Worm (Caenorhabditis elegans): ENCODE measurements around the gene R08C7.4.

- TF ChIP-seq cog-1 (tag; optimal IDR thresholded peaks at IDR 0.05) (no peak), flt-1 (GFP tag; IDR thresholded peaks at IDR 0.05) (no peak), ztf-29 (GFP tag; IDR thresholded peaks at IDR 0.05) (no peak), T22C8.4 (GFP tag; IDR thresholded peaks at IDR 0.05) (no peak), ztf-23 (GFP tag; IDR thresholded peaks at IDR 0.05) (no peak)
These were observed at the start of gene R08C7.4, which contains the start of gene R08C7.8 for ce11 chrIV:4434441-4435084.
